Worm (Caenorhabditis elegans) whole organism, L1 larva: ENCODE measurements around the gene mvk-1.

Source experiments
- C04F5.9 ChIP-seq: sonication (generic microtip); optimal IDR thresholded peaks from 2 replicates; lab custom pipeline; 2016; ENCODE audit warnings: missing genetic modification characterization, missing compliant biosample characterization
- dpl-1 ChIP-seq, 3 experiments: fragments of 150-350 bp in 2 of 3; sonication (generic microtip) in 1 of 3; optimal IDR thresholded peaks; 2 replicates each; lab custom pipeline; 2014 to 2017; ENCODE audit warnings: missing biosample characterization in 3 of 3, missing genetic modification characterization in 3 of 3, missing genetic modification reagents in 3 of 3
- egl-27 ChIP-seq, 2 experiments: fragments of 150-350 bp in 1 of 2; sonication (generic microtip); optimal IDR thresholded peaks; 3 replicates each; lab custom pipeline; 2017 to 2018; ENCODE audit warnings: missing biosample characterization in 2 of 2, missing genetic modification characterization in 2 of 2, missing genetic modification reagents in 2 of 2
- ets-5 ChIP-seq: fragments of 200-800 bp; sonication (Bioruptor generic); IDR thresholded peaks from 2 replicates; pipeline ENCODE4 v1.3.6; 2022; ENCODE audit warnings: missing genetic modification characterization, missing compliant biosample characterization
- hlh-17 ChIP-seq: fragments of 200-800 bp; sonication (Bioruptor generic); optimal IDR thresholded peaks from 2 replicates; lab custom pipeline; 2018; ENCODE audit warnings: missing genetic modification characterization, mild to moderate bottlenecking, missing compliant biosample characterization, moderate library complexity, borderline replicate concordance
- lin-15B ChIP-seq: fragments of 150-350 bp; sonication (generic microtip); optimal IDR thresholded peaks from 3 replicates; lab custom pipeline; 2014; ENCODE audit warnings: missing biosample characterization, missing genetic modification characterization
- nhr-71 ChIP-seq: sonication (generic microtip); optimal IDR thresholded peaks from 2 replicates; lab custom pipeline; 2016; ENCODE audit warnings: mild to moderate bottlenecking, missing genetic modification characterization, moderate library complexity, missing compliant biosample characterization
- pax-3 ChIP-seq: fragments of 200-800 bp; sonication (Bioruptor generic); optimal IDR thresholded peaks from 2 replicates; lab custom pipeline; 2018; ENCODE audit warnings: mild to moderate bottlenecking, missing genetic modification characterization, moderate library complexity, missing compliant biosample characterization
- skn-1 ChIP-seq: fragments of 150-350 bp; optimal IDR thresholded peaks from 2 replicates; lab custom pipeline; 2014; ENCODE audit warnings: missing biosample characterization, missing genetic modification characterization
- snpc-4 ChIP-seq: fragments of 150-350 bp; optimal IDR thresholded peaks from 2 replicates; lab custom pipeline; 2014; ENCODE audit warnings: missing biosample characterization, missing genetic modification characterization
- sox-4 ChIP-seq: sonication (generic microtip); optimal IDR thresholded peaks from 2 replicates; lab custom pipeline; 2016; ENCODE audit warnings: missing genetic modification characterization, missing compliant biosample characterization
- unc-62 ChIP-seq: fragments of 150-350 bp; optimal IDR thresholded peaks from 2 replicates; lab custom pipeline; 2014; ENCODE audit warnings: missing biosample characterization, missing genetic modification reagents, missing genetic modification characterization
- xbp-1 ChIP-seq: sonication (generic microtip); optimal IDR thresholded peaks from 2 replicates; lab custom pipeline; 2016; ENCODE audit warnings: missing genetic modification characterization, missing compliant biosample characterization
- zag-1 ChIP-seq: fragments of 150-350 bp; optimal IDR thresholded peaks from 2 replicates; lab custom pipeline; 2014; ENCODE audit warnings: missing biosample characterization, missing genetic modification characterization

DNA sequence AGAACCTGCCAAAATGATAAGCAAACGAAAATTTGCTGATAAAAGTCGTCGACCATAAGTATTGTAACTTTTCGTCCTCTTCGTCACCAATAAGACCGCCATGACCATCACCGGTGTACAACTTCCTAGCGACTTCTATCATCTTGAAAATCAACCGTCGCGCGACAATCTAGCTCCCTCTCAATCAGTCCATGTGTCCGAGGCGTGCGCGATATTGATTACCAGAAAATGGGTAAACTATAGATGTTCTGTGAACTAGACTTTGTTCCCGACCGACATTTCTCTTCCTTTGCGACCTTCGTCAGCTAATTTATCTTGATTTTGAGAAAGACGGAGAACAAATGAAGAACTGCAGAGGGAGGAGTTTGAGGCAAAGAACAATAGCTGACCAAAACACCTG is 9.2 kb upstream of the mvk-1 start:
- TF ChIP-seq egl-27 (tag; optimal IDR thresholded peaks at IDR 0.05; lab: Kevin White, UChicago) (no peak), nhr-71 (tag; lab: Kevin White, UChicago) (peak; percentile 55), skn-1 (tag; lab: Kevin White, UChicago) (no peak), sox-4 (tag; lab: Kevin White, UChicago) (no peak), lin-15B (tag; lab: Kevin White, UChicago) (no peak), ets-5 (GFP tag; lab: Robert Waterston, UW) (no peak), hlh-17 (GFP tag; lab: Kevin White, UChicago) (no peak), dpl-1 (GFP tag; optimal IDR thresholded peaks at IDR 0.05; lab: Kevin White, UChicago) (peak in 1 of 3 experiments; percentile 12), snpc-4 (tag; lab: Kevin White, UChicago) (no peak), C04F5.9 (tag; lab: Kevin White, UChicago) (no peak), zag-1 (tag; lab: Kevin White, UChicago) (no peak), pax-3 (no peak), xbp-1 (tag; lab: Kevin White, UChicago) (no peak), unc-62 (GFP tag; lab: Kevin White, UChicago) (no peak)
